Fruit fly (Drosophila melanogaster) whole organism, embryonic: Measurements from ENCODE around the gene Rbbp5.

ENCODE experiments used
- ATbp ChIP-seq: fragments of 200-800 bp; sonication (Bioruptor generic); optimal IDR thresholded peaks from 2 replicates; lab custom pipeline; 2017; ENCODE audit warnings: missing biosample characterization, mild to moderate bottlenecking, missing genetic modification characterization, missing genetic modification reagents
- Aef1 ChIP-seq: fragments of 200-800 bp; sonication (Bioruptor generic); IDR thresholded peaks from 3 replicates; pipeline ENCODE4 v1.3.6; 2022; ENCODE audit warnings: missing biosample characterization, missing genetic modification characterization
- B-H1 ChIP-seq: fragments of 200-800 bp; sonication (Bioruptor generic); IDR thresholded peaks from 3 replicates; pipeline ENCODE4 v1.3.6; 2022; ENCODE audit warnings: missing biosample characterization, missing genetic modification characterization
- BtbVII ChIP-seq: fragments of 200-800 bp; sonication (Bioruptor generic); optimal IDR thresholded peaks from 3 replicates; lab custom pipeline; 2017; ENCODE audit warnings: missing biosample characterization, mild to moderate bottlenecking, missing genetic modification characterization
- CG10565 ChIP-seq: fragments of 200-800 bp; sonication (Bioruptor generic); optimal IDR thresholded peaks from 3 replicates; lab custom pipeline; 2016; ENCODE audit warnings: missing biosample characterization, mild to moderate bottlenecking, missing genetic modification characterization
- CG11093 ChIP-seq: fragments of 200-800 bp; sonication (Bioruptor generic); IDR thresholded peaks from 3 replicates; pipeline ENCODE4 v1.3.6; 2022; ENCODE audit warnings: missing biosample characterization, missing genetic modification characterization
- CG12299 ChIP-seq: fragments of 200-800 bp; sonication (Bioruptor generic); optimal IDR thresholded peaks from 2 replicates; lab custom pipeline; 2018; ENCODE audit warnings: missing biosample characterization, mild to moderate bottlenecking, missing genetic modification characterization
- CG1529 ChIP-seq: fragments of 200-800 bp; sonication (Bioruptor generic); optimal IDR thresholded peaks from 3 replicates; lab custom pipeline; 2018; ENCODE audit warnings: missing biosample characterization, missing genetic modification characterization
- CG1647 ChIP-seq: fragments of 200-800 bp; sonication (Bioruptor generic); optimal IDR thresholded peaks from 3 replicates; lab custom pipeline; 2016; ENCODE audit warnings: missing biosample characterization, missing genetic modification characterization
- CG16813 ChIP-seq: fragments of 200-800 bp; sonication (Bioruptor generic); IDR thresholded peaks from 3 replicates; pipeline ENCODE4 v1.3.6; 2022; ENCODE audit warnings: missing biosample characterization, missing genetic modification characterization; ENCODE audit not compliant: partially characterized antibody
- CG17361 ChIP-seq: fragments of 200-800 bp; sonication (Bioruptor generic); IDR thresholded peaks from 3 replicates; pipeline ENCODE4 v1.3.6; 2022; ENCODE audit warnings: missing biosample characterization, missing genetic modification characterization
- CG18011 ChIP-seq: fragments of 200-800 bp; sonication (Bioruptor generic); optimal IDR thresholded peaks from 2 replicates; lab custom pipeline; 2017; ENCODE audit warnings: missing biosample characterization, missing genetic modification characterization, mild to moderate bottlenecking, moderate library complexity, missing genotype
- CG18476 ChIP-seq: fragments of 200-800 bp; sonication (Bioruptor generic); optimal IDR thresholded peaks from 2 replicates; lab custom pipeline; 2016; ENCODE audit warnings: missing biosample characterization, mild to moderate bottlenecking, missing genetic modification characterization
- CG2678 ChIP-seq: fragments of 200-800 bp; sonication (Bioruptor generic); optimal IDR thresholded peaks from 3 replicates; lab custom pipeline; 2019; ENCODE audit warnings: missing biosample characterization, mild to moderate bottlenecking, missing genetic modification characterization, moderate library complexity
- CG32532 ChIP-seq: fragments of 200-800 bp; sonication (Bioruptor generic); IDR thresholded peaks from 2 replicates; pipeline ENCODE4 v1.3.6; 2022; ENCODE audit warnings: missing biosample characterization, missing genetic modification characterization
- CG32767 ChIP-seq: fragments of 200-800 bp; sonication (Bioruptor generic); IDR thresholded peaks from 2 replicates; pipeline ENCODE4 v1.3.6; 2022; ENCODE audit warnings: missing biosample characterization, missing genetic modification characterization
- CG32772 ChIP-seq: fragments of 200-800 bp; sonication (Bioruptor generic); IDR thresholded peaks from 2 replicates; pipeline ENCODE4 v1.3.6; 2022; ENCODE audit warnings: missing biosample characterization, missing genetic modification characterization
- CG34224 ChIP-seq: fragments of 200-800 bp; sonication (Bioruptor generic); IDR thresholded peaks from 3 replicates; pipeline ENCODE4 v1.3.6; 2022; ENCODE audit warnings: missing biosample characterization, missing genetic modification characterization; ENCODE audit not compliant: partially characterized antibody
- CG4424 ChIP-seq: fragments of 200-800 bp; sonication (Bioruptor generic); optimal IDR thresholded peaks from 3 replicates; lab custom pipeline; 2016; ENCODE audit warnings: missing biosample characterization, missing genetic modification characterization
- CG4617 ChIP-seq: fragments of 200-800 bp; sonication (Bioruptor generic); optimal IDR thresholded peaks from 3 replicates; lab custom pipeline; 2016; ENCODE audit warnings: missing biosample characterization, missing genetic modification characterization, borderline replicate concordance
- CG9215 ChIP-seq: fragments of 200-800 bp; sonication (Bioruptor generic); IDR thresholded peaks from 2 replicates; pipeline ENCODE4 v1.3.6; 2022; ENCODE audit warnings: missing biosample characterization, missing genetic modification characterization
- CG9876 ChIP-seq: fragments of 200-800 bp; sonication (Bioruptor generic); optimal IDR thresholded peaks from 2 replicates; lab custom pipeline; 2016; ENCODE audit warnings: missing biosample characterization, missing genetic modification characterization
- CTCF ChIP-seq: fragments of 200-800 bp; sonication (Bioruptor generic); optimal IDR thresholded peaks from 2 replicates; lab custom pipeline; 2017; ENCODE audit warnings: missing biosample characterization, mild to moderate bottlenecking, missing genetic modification characterization, moderate library complexity
- D19B ChIP-seq: fragments of 200-800 bp; sonication (Bioruptor generic); optimal IDR thresholded peaks from 2 replicates; lab custom pipeline; 2017; ENCODE audit warnings: missing biosample characterization, mild to moderate bottlenecking, missing genetic modification characterization
- Dad ChIP-seq: fragments of 200-800 bp; sonication (Bioruptor generic); optimal IDR thresholded peaks from 3 replicates; lab custom pipeline; 2016; ENCODE audit warnings: missing biosample characterization, missing genetic modification characterization
- Dbx ChIP-seq: fragments of 200-800 bp; sonication (Bioruptor generic); IDR thresholded peaks from 3 replicates; pipeline ENCODE4 v1.3.6; 2022; ENCODE audit warnings: missing biosample characterization, missing genetic modification characterization
- HLH3B ChIP-seq: fragments of 200-800 bp; sonication (Bioruptor generic); IDR thresholded peaks from 2 replicates; pipeline ENCODE4 v1.3.6; 2022; ENCODE audit warnings: missing biosample characterization, missing genetic modification characterization
- Lhr ChIP-seq: fragments of 200-800 bp; sonication (Bioruptor generic); optimal IDR thresholded peaks from 3 replicates; lab custom pipeline; 2017; ENCODE audit warnings: mild to moderate bottlenecking, missing biosample characterization, missing genetic modification reagents, missing genetic modification characterization
- Mes4 ChIP-seq: fragments of 200-800 bp; sonication (Bioruptor generic); optimal IDR thresholded peaks from 2 replicates; lab custom pipeline; 2016; ENCODE audit warnings: missing biosample characterization, missing genetic modification characterization
- NFAT ChIP-seq: fragments of 200-800 bp; sonication (Bioruptor generic); IDR thresholded peaks from 2 replicates; pipeline ENCODE4 v1.3.6; 2022; ENCODE audit warnings: missing biosample characterization, missing genetic modification characterization
- NfI ChIP-seq: fragments of 200-800 bp; sonication (Bioruptor generic); optimal IDR thresholded peaks from 3 replicates; lab custom pipeline; 2018; ENCODE audit warnings: missing biosample characterization, mild to moderate bottlenecking, missing genetic modification characterization, moderate library complexity
- Spps ChIP-seq: fragments of 200-800 bp; sonication (Bioruptor generic); optimal IDR thresholded peaks from 2 replicates; lab custom pipeline; 2018; ENCODE audit warnings: missing biosample characterization, mild to moderate bottlenecking, missing genetic modification characterization
- ab ChIP-seq: fragments of 200-800 bp; sonication (Bioruptor generic); optimal IDR thresholded peaks from 2 replicates; lab custom pipeline; 2016; ENCODE audit warnings: missing biosample characterization, missing genetic modification characterization
- ash1 ChIP-seq: fragments of 200-800 bp; sonication (Bioruptor generic); optimal IDR thresholded peaks from 2 replicates; lab custom pipeline; 2018; ENCODE audit warnings: missing biosample characterization, mild to moderate bottlenecking, missing genetic modification characterization
- cad ChIP-seq: fragments of >200 bp; optimal IDR thresholded peaks from 2 replicates; lab custom pipeline; 2017; ENCODE audit warnings: missing biosample characterization, missing genetic modification characterization
- chinmo ChIP-seq: fragments of 200-800 bp; sonication (Bioruptor generic); IDR thresholded peaks from 4 replicates; pipeline ENCODE4 v1.3.6; 2022; ENCODE audit warnings: missing biosample characterization, missing genetic modification characterization; ENCODE audit not compliant: partially characterized antibody
- chn ChIP-seq: fragments of 200-800 bp; sonication (Bioruptor generic); optimal IDR thresholded peaks from 2 replicates; lab custom pipeline; 2016; ENCODE audit warnings: missing biosample characterization, missing genetic modification characterization
- cwo ChIP-seq: fragments of 200-800 bp; sonication (Bioruptor generic); optimal IDR thresholded peaks from 3 replicates; lab custom pipeline; 2017; ENCODE audit warnings: missing biosample characterization, missing genetic modification characterization, mild to moderate bottlenecking, moderate library complexity, missing genetic modification reagents
- da ChIP-seq: fragments of 200-800 bp; sonication (Bioruptor generic); optimal IDR thresholded peaks from 2 replicates; lab custom pipeline; 2016; ENCODE audit warnings: missing biosample characterization, missing genetic modification characterization
- disco-r ChIP-seq: fragments of 200-800 bp; sonication (Bioruptor generic); optimal IDR thresholded peaks from 2 replicates; lab custom pipeline; 2016; ENCODE audit warnings: missing biosample characterization, missing genetic modification characterization
- en ChIP-seq: fragments of 200-800 bp; sonication (Bioruptor generic); optimal IDR thresholded peaks from 2 replicates; lab custom pipeline; 2016; ENCODE audit warnings: missing biosample characterization, missing genetic modification characterization
- gfzf ChIP-seq: fragments of 200-800 bp; sonication (Bioruptor generic); optimal IDR thresholded peaks from 2 replicates; lab custom pipeline; 2016; ENCODE audit warnings: missing biosample characterization, mild to moderate bottlenecking, missing genetic modification characterization, moderate library complexity
- ham ChIP-seq: fragments of 200-800 bp; sonication (Bioruptor generic); IDR thresholded peaks from 2 replicates; pipeline ENCODE4 v1.3.6; 2022; ENCODE audit warnings: missing biosample characterization, missing genetic modification characterization
- hbn ChIP-seq: fragments of 200-800 bp; sonication (Bioruptor generic); IDR thresholded peaks from 2 replicates; pipeline ENCODE4 v1.3.6; 2022; ENCODE audit warnings: missing biosample characterization, missing genetic modification characterization; ENCODE audit not compliant: partially characterized antibody
- jing ChIP-seq: fragments of 200-800 bp; sonication (Bioruptor generic); optimal IDR thresholded peaks from 2 replicates; lab custom pipeline; 2018; ENCODE audit warnings: missing biosample characterization, mild to moderate bottlenecking, missing genetic modification characterization
- phol ChIP-seq: fragments of 200-800 bp; sonication (Bioruptor generic); optimal IDR thresholded peaks from 3 replicates; lab custom pipeline; 2018; ENCODE audit warnings: missing biosample characterization, mild to moderate bottlenecking, missing genetic modification characterization, moderate library complexity
- shn ChIP-seq: fragments of 200-800 bp; sonication (Bioruptor generic); optimal IDR thresholded peaks from 3 replicates; lab custom pipeline; 2016; ENCODE audit warnings: missing biosample characterization, missing genetic modification characterization
- tgo ChIP-seq: fragments of 200-800 bp; sonication (Bioruptor generic); IDR thresholded peaks from 3 replicates; pipeline ENCODE4 v1.3.6; 2022; ENCODE audit warnings: missing biosample characterization, missing genetic modification characterization
- trem ChIP-seq: fragments of 200-800 bp; optimal IDR thresholded peaks from 3 replicates; lab custom pipeline; 2019; ENCODE audit warnings: missing biosample characterization, mild to moderate bottlenecking, missing genetic modification characterization, moderate library complexity
- usp ChIP-seq: fragments of >200 bp; optimal IDR thresholded peaks from 2 replicates; lab custom pipeline; 2017; ENCODE audit warnings: missing biosample characterization, missing genetic modification characterization

Gene Rbbp5

dm6 chr3L:20347762-20348580 lies at the start of gene Rbbp5, which contains the start of gene eRF1 (continued):
- TF ChIP-seq CG11093 (GFP tag; lab: Robert Waterston, UW) (peak; percentile 59; the same call in 1 of the 3 replicates), B-H1 (GFP tag; lab: Robert Waterston, UW) (peak; percentile 63; the same call in 2 of the 3 replicates), CG1529 (GFP tag; lab: Kevin White, UChicago) (peak; percentile 12), Dbx (peak; percentile 93), CG2678 (peak; percentile 80), trem (peak; percentile 80), usp (GFP tag; lab: Kevin White, UChicago) (no peak), jing (GFP tag; lab: Kevin White, UChicago) (no peak), CG18476 (GFP tag; lab: Kevin White, UChicago) (peak; percentile 66), CG12299 (tag; lab: Kevin White, UChicago) (peak; percentile 58), gfzf (no peak), cwo (peak; percentile 33), da (GFP tag; lab: Kevin White, UChicago) (no peak), chinmo (GFP tag; lab: Robert Waterston, UW) (no peak), CG10565 (GFP tag; lab: Kevin White, UChicago) (no peak), ham (GFP tag; lab: Robert Waterston, UW) (peak; percentile 47; the same call in 1 of the 2 replicates), D19B (GFP tag; lab: Kevin White, UChicago) (no peak), Lhr (GFP tag; lab: Kevin White, UChicago) (peak; percentile 56), tgo (GFP tag; lab: Robert Waterston, UW) (peak; percentile 79), CG32767 (GFP tag; lab: Robert Waterston, UW) (no peak), disco-r (GFP tag; lab: Kevin White, UChicago) (no peak), CG17361 (peak; percentile 86), phol (tag; lab: Kevin White, UChicago) (peak; percentile 84), CG16813 (peak; percentile 94), CG4424 (GFP tag; lab: Kevin White, UChicago) (peak; percentile 77), CG34224 (GFP tag; lab: Robert Waterston, UW) (peak; percentile 85), ash1 (GFP tag; lab: Kevin White, UChicago) (no peak), NFAT (GFP tag; lab: Robert Waterston, UW) (peak; percentile 83), Mes4 (peak; percentile 40), hbn (GFP tag; lab: Robert Waterston, UW) (peak; percentile 79), chn (peak; percentile 71), ab (GFP tag; lab: Kevin White, UChicago) (no peak), CG18011 (GFP tag; lab: Kevin White, UChicago) (no peak), CG32772 (GFP tag; lab: Robert Waterston, UW) (peak; percentile 84), BtbVII (GFP tag; lab: Kevin White, UChicago) (peak; percentile 47), CG32532 (peak; percentile 87), shn (peak; percentile 42), CTCF (GFP tag; lab: Kevin White, UChicago) (no peak), CG9876 (GFP tag; lab: Kevin White, UChicago) (peak; percentile 38), en (GFP tag; lab: Kevin White, UChicago) (no peak), CG1647 (GFP tag; lab: Kevin White, UChicago) (peak; percentile 62), Spps (peak; percentile 38), Dad (GFP tag; lab: Kevin White, UChicago) (peak; percentile 54), Aef1 (peak; percentile 88), ATbp (GFP tag; lab: Kevin White, UChicago) (no peak), CG4617 (GFP tag; lab: Kevin White, UChicago) (peak; percentile 83), CG9215 (GFP tag; lab: Robert Waterston, UW) (peak; percentile 79), cad (GFP tag; lab: Kevin White, UChicago) (no peak), HLH3B (GFP tag; lab: Robert Waterston, UW) (peak; percentile 65; the same call in 1 of the 2 replicates), NfI (GFP tag; lab: Kevin White, UChicago) (peak; percentile 63)
